Worm (Caenorhabditis elegans) whole organism, L4 larva: ENCODE measurements around the gene saeg-2.

Experiments used
- F10B5.3 ChIP-seq: sonication (generic microtip); optimal IDR thresholded peaks from 2 replicates; lab custom pipeline; 2016; ENCODE audit warnings: mild to moderate bottlenecking, missing genetic modification characterization, missing compliant biosample characterization
- F26F4.8 ChIP-seq: fragments of 200-800 bp; sonication (Bioruptor generic); conservative IDR thresholded peaks from 2 replicates; pipeline ENCODE4 v1.3.6; 2022; ENCODE audit warnings: missing genetic modification characterization, missing compliant biosample characterization
- T20F7.1 ChIP-seq: fragments of 200-800 bp; sonication (Bioruptor generic); optimal IDR thresholded peaks from 2 replicates; lab custom pipeline; 2018; ENCODE audit warnings: mild to moderate bottlenecking, missing genetic modification characterization, missing compliant biosample characterization
- Y48G9A.11 ChIP-seq: fragments of 200-800 bp; sonication (Bioruptor generic); IDR thresholded peaks from 2 replicates; pipeline ENCODE4 v1.3.6; 2022; ENCODE audit warnings: missing genetic modification reagents, missing genetic modification characterization, missing compliant biosample characterization
- Y5F2A.4 ChIP-seq: fragments of 200-800 bp; sonication (Bioruptor generic); optimal IDR thresholded peaks from 2 replicates; lab custom pipeline; 2018; ENCODE audit warnings: mild to moderate bottlenecking, missing genetic modification characterization, missing compliant biosample characterization
- aha-1 ChIP-seq: fragments of 150-350 bp; peaks from one replicate; lab custom pipeline; 2014; ENCODE audit warnings: missing biosample characterization, missing genetic modification characterization
- aly-2 ChIP-seq: sonication (generic microtip); optimal IDR thresholded peaks from 2 replicates; lab custom pipeline; 2018; ENCODE audit warnings: missing biosample characterization, missing genetic modification characterization
- ama-1 ChIP-seq: fragments of 150-350 bp; optimal IDR thresholded peaks from 2 replicates; lab custom pipeline; 2014; ENCODE audit warnings: inconsistent platforms, mixed read lengths
- ceh-62 ChIP-seq: sonication (generic microtip); optimal IDR thresholded peaks from 2 replicates; lab custom pipeline; 2017; ENCODE audit warnings: missing biosample characterization, missing genetic modification characterization
- ctbp-1 ChIP-seq: fragments of 200-800 bp; sonication (Bioruptor generic); IDR thresholded peaks from 2 replicates; pipeline ENCODE4 v1.3.6; 2022; ENCODE audit warnings: missing genetic modification reagents, missing genetic modification characterization, missing compliant biosample characterization
- daf-16 ChIP-seq, 3 experiments: sonication (generic microtip); optimal IDR thresholded peaks; 2 replicates each; lab custom pipeline; 2016 to 2017; ENCODE audit warnings: missing genetic modification characterization in 3 of 3, missing genetic modification reagents in 3 of 3, mild to moderate bottlenecking in 2 of 3, missing compliant biosample characterization in 2 of 3, missing biosample characterization in 1 of 3, moderate library complexity in 1 of 3
- daf-19 ChIP-seq: fragments of 200-800 bp; sonication (Bioruptor generic); conservative IDR thresholded peaks from 2 replicates; pipeline ENCODE4 v1.3.6; 2022; ENCODE audit warnings: missing genetic modification characterization, missing compliant biosample characterization
- dmd-8 ChIP-seq: fragments of 200-800 bp; sonication (Bioruptor generic); IDR thresholded peaks from 2 replicates; pipeline ENCODE4 v1.3.6; 2022; ENCODE audit warnings: missing genetic modification characterization, missing compliant biosample characterization
- dmd-9 ChIP-seq: fragments of 200-800 bp; sonication (Bioruptor generic); IDR thresholded peaks from 2 replicates; pipeline ENCODE4 v1.3.6; 2022; ENCODE audit warnings: missing genetic modification reagents, missing genetic modification characterization, missing compliant biosample characterization
- dve-1 ChIP-seq: sonication (generic microtip); optimal IDR thresholded peaks from 2 replicates; lab custom pipeline; 2017; ENCODE audit warnings: antibody characterized with exemption, mild to moderate bottlenecking, missing genetic modification characterization, missing compliant biosample characterization; ENCODE audit not compliant: insufficient read depth
- egl-27 ChIP-seq: sonication (generic microtip); optimal IDR thresholded peaks from 3 replicates; lab custom pipeline; 2017; ENCODE audit warnings: missing biosample characterization, missing genetic modification reagents, missing genetic modification characterization
- egl-43 ChIP-seq: fragments of 200-800 bp; sonication (Bioruptor generic); IDR thresholded peaks from 2 replicates; pipeline ENCODE4 v1.3.6; 2022; ENCODE audit warnings: missing genetic modification reagents, missing genetic modification characterization, missing compliant biosample characterization
- gei-8 ChIP-seq: fragments of 200-800 bp; sonication (Bioruptor generic); optimal IDR thresholded peaks from 2 replicates; lab custom pipeline; 2018; ENCODE audit warnings: mild to moderate bottlenecking, missing genetic modification characterization, missing compliant biosample characterization
- hlh-11 ChIP-seq: fragments of 200-800 bp; sonication (Bioruptor generic); optimal IDR thresholded peaks from 2 replicates; lab custom pipeline; 2018; ENCODE audit warnings: mild to moderate bottlenecking, missing genetic modification characterization, missing compliant biosample characterization
- jun-1 ChIP-seq: fragments of 150-350 bp; optimal IDR thresholded peaks from 2 replicates; lab custom pipeline; 2014; ENCODE audit warnings: missing biosample characterization, missing genetic modification reagents, missing genetic modification characterization
- lin-15B ChIP-seq: fragments of 150-350 bp; sonication (generic microtip); optimal IDR thresholded peaks from 3 replicates; lab custom pipeline; 2014; ENCODE audit warnings: missing biosample characterization, missing genetic modification characterization
- lin-38 ChIP-seq: fragments of 200-800 bp; sonication (Bioruptor generic); IDR thresholded peaks from 2 replicates; pipeline ENCODE4 v1.3.6; 2022; ENCODE audit warnings: missing genetic modification reagents, missing genetic modification characterization, missing compliant biosample characterization
- lin-39 ChIP-seq: fragments of 150-350 bp; optimal IDR thresholded peaks from 2 replicates; lab custom pipeline; 2014; ENCODE audit warnings: missing biosample characterization, missing genetic modification reagents, missing genetic modification characterization
- lsy-2 ChIP-seq, 2 experiments: fragments of 150-350 bp in 1 of 2; sonication (generic microtip) in 1 of 2; optimal IDR thresholded peaks; 2 replicates each; lab custom pipeline; 2014 to 2017; ENCODE audit warnings: missing biosample characterization in 2 of 2, missing genetic modification characterization in 2 of 2
- mdt-29 ChIP-seq: fragments of 200-800 bp; sonication (Bioruptor generic); IDR thresholded peaks from 2 replicates; pipeline ENCODE4 v1.3.6; 2022; ENCODE audit warnings: missing genetic modification reagents, missing genetic modification characterization, missing compliant biosample characterization
- mxl-2 ChIP-seq: fragments of 200-800 bp; sonication (Bioruptor generic); conservative IDR thresholded peaks from 2 replicates; pipeline ENCODE4 v1.3.6; 2022; ENCODE audit warnings: missing genetic modification reagents, missing genetic modification characterization, missing compliant biosample characterization
- mxl-3 ChIP-seq: fragments of 200-800 bp; sonication (Bioruptor generic); optimal IDR thresholded peaks from 2 replicates; lab custom pipeline; 2018; ENCODE audit warnings: mild to moderate bottlenecking, missing genetic modification characterization, missing compliant biosample characterization
- nhr-11 ChIP-seq: fragments of 150-350 bp; optimal IDR thresholded peaks from 2 replicates; lab custom pipeline; 2014; ENCODE audit warnings: missing biosample characterization, missing genetic modification characterization
- nhr-111 ChIP-seq: fragments of 200-800 bp; sonication (Bioruptor generic); optimal IDR thresholded peaks from 2 replicates; lab custom pipeline; 2018; ENCODE audit warnings: mild to moderate bottlenecking, missing genetic modification characterization, missing compliant biosample characterization
- nhr-28 ChIP-seq: fragments of 150-350 bp; optimal IDR thresholded peaks from 2 replicates; lab custom pipeline; 2014; ENCODE audit warnings: missing biosample characterization, missing genetic modification characterization
- nhr-76 ChIP-seq: fragments of 150-350 bp; optimal IDR thresholded peaks from 2 replicates; lab custom pipeline; 2014; ENCODE audit warnings: missing biosample characterization, missing genetic modification characterization
- saeg-2 ChIP-seq: fragments of 200-800 bp; sonication (Bioruptor generic); IDR thresholded peaks from 2 replicates; pipeline ENCODE4 v1.3.6; 2022; ENCODE audit warnings: missing genetic modification reagents, missing genetic modification characterization, missing compliant biosample characterization
- snpc-1.2 ChIP-seq: fragments of 200-800 bp; sonication (Bioruptor generic); IDR thresholded peaks from 2 replicates; pipeline ENCODE4 v1.3.6; 2022; ENCODE audit warnings: missing genetic modification reagents, missing genetic modification characterization, missing compliant biosample characterization
- spr-1 ChIP-seq: sonication (generic microtip); optimal IDR thresholded peaks from 2 replicates; lab custom pipeline; 2016; ENCODE audit warnings: mild to moderate bottlenecking, missing genetic modification characterization, missing compliant biosample characterization
- unc-130 ChIP-seq: sonication (generic microtip); optimal IDR thresholded peaks from 2 replicates; lab custom pipeline; 2016; ENCODE audit warnings: missing genetic modification reagents, missing genetic modification characterization, missing compliant biosample characterization
- unc-39 ChIP-seq: sonication (generic microtip); optimal IDR thresholded peaks from 2 replicates; lab custom pipeline; 2017; ENCODE audit warnings: missing biosample characterization, missing genetic modification characterization
- unc-62 ChIP-seq, 3 experiments: fragments of 150-350 bp in 1 of 3; sonication (generic microtip); optimal IDR thresholded peaks in 2 of 3; peaks in 1 of 3; 1 replicate in 1 of 3; 2 replicates in 2 of 3; lab custom pipeline; 2014 to 2017; ENCODE audit warnings: missing biosample characterization in 3 of 3, missing genetic modification characterization in 3 of 3, missing genetic modification reagents in 3 of 3, missing genotype in 1 of 3
- zfp-3 ChIP-seq: fragments of 200-800 bp; sonication (Bioruptor generic); conservative IDR thresholded peaks from 2 replicates; pipeline ENCODE4 v1.3.6; 2022; ENCODE audit warnings: missing genetic modification reagents, missing genetic modification characterization, missing compliant biosample characterization

Gene saeg-2

DNA sequence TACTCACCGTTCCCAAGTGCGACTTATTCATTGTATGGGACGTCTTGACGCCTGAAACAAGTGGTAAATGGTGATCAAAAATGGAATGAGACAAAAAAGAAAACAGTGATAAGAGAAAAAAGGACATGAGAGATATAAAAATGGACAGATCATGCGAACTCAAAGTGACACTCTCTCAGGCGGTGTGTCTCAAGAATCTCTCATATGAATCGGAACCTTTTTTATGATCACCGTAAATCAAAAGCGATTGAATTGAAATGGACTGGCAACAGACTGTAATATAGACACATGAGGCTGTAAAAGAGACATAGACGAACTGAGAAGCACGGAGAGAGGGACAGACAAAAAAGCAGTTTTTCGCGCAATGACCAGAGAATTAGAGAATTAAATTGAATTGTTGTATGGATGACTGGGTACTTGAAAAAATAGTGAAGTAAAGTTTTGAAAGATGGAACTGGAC, 28.9 kb downstream of the saeg-2 start, which contains the start of gene clip-1 (continued):
- TF ChIP-seq ama-1 (lab: Kevin White, UChicago) (no peak), unc-130 (GFP tag; lab: Kevin White, UChicago) (no peak), mdt-29 (GFP tag; lab: Robert Waterston, UW) (no peak), ceh-62 (tag; lab: Kevin White, UChicago) (no peak), dve-1 (tag; lab: Kevin White, UChicago) (peak; percentile 62), T20F7.1 (GFP tag; lab: Kevin White, UChicago) (peak; percentile 15), Y5F2A.4 (GFP tag; lab: Kevin White, UChicago) (no peak), hlh-11 (peak; percentile 56), snpc-1.2 (GFP tag; lab: Robert Waterston, UW) (no peak), unc-39 (tag; lab: Kevin White, UChicago) (no peak), lin-39 (no peak), lsy-2 (tag; optimal IDR thresholded peaks at IDR 0.05; lab: Kevin White, UChicago) (peak in 1 of 2 experiments; percentile 34), mxl-2 (GFP tag; lab: Robert Waterston, UW) (no peak), egl-43 (no peak), nhr-28 (tag; lab: Kevin White, UChicago) (peak; percentile 57)

DNA sequence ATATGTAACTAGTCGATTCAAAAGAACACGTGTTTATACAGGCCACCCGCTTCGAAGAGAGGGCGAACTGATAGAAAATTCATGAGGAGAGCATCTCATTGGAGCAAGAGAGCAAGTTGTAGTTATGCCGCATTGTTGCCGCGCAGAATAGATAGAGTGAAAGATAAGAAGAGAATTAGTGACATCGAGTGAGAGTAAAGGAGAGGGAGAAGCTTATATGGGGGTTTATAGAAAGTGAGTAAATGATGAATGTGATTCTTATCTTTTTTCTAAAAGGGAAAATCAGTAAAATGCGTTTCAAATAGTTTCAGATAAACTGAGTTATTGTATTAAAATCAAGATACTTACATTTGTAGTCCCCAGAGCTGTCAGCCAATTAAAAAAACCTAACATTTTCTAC, 30.0 kb downstream of the saeg-2 start:
- no peak for TF ChIP-seq Y5F2A.4 (GFP tag; lab: Kevin White, UChicago)
- TF ChIP-seq saeg-2 (GFP tag; lab: Robert Waterston, UW), result no peak
- TF ChIP-seq aha-1 (tag; lab: Kevin White, UChicago), result peak; percentile 88
- no peak for TF ChIP-seq snpc-1.2 (GFP tag; lab: Robert Waterston, UW)
- TF ChIP-seq T20F7.1 (GFP tag; lab: Kevin White, UChicago), result no peak
- no peak for TF ChIP-seq F26F4.8 (GFP tag; lab: Robert Waterston, UW)
- no peak for TF ChIP-seq nhr-76 (tag; lab: Kevin White, UChicago)
- no peak for TF ChIP-seq F10B5.3
- TF ChIP-seq ctbp-1, result no peak
- peak; percentile 19 for TF ChIP-seq hlh-11
- no peak for TF ChIP-seq aly-2 (tag; lab: Kevin White, UChicago)
- TF ChIP-seq zfp-3 (GFP tag; lab: Robert Waterston, UW), result no peak
- no peak for TF ChIP-seq nhr-28 (tag; lab: Kevin White, UChicago)
- TF ChIP-seq lin-38 (GFP tag; lab: Robert Waterston, UW), result no peak
- TF ChIP-seq jun-1 (tag; lab: Kevin White, UChicago), result no peak
- TF ChIP-seq mxl-3 (GFP tag; lab: Kevin White, UChicago), result peak; percentile 6
- no peak for TF ChIP-seq dmd-9 (GFP tag; lab: Robert Waterston, UW)
- TF ChIP-seq Y48G9A.11 (GFP tag; lab: Robert Waterston, UW), result no peak
- TF ChIP-seq daf-19 (GFP tag; lab: Robert Waterston, UW), result no peak
- TF ChIP-seq egl-27 (tag; lab: Kevin White, UChicago), result no peak
- TF ChIP-seq lin-15B (tag; lab: Kevin White, UChicago), result no peak
- TF ChIP-seq mdt-29 (GFP tag; lab: Robert Waterston, UW), result no peak
- no peak for TF ChIP-seq gei-8 (GFP tag; lab: Kevin White, UChicago)
- TF ChIP-seq ceh-62 (tag; lab: Kevin White, UChicago), result no peak

DNA sequence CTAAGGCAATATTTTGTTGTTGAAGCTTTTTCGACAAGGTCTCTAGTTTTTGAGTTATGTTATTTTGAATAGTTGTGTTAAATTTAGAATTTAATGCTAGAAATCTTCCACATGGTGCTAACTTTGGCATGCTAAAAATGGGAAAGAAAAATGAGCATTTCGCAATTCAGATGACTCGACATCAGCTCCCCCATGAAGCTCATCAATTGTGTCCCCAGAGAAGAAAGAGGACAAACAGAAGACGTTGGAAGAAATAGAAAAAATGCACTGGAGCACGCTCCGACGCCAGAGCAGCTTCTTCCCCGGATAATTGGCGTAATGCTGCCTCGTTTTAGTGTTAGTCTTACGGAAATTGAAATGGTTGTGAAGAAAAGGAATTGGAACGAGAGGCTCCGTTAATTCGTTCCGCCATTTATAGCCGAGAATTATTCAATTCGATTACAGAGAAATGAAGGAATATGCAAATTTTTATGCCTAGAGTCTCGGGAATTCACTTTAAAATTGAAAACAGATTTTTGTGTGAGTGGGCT, 31.3 kb downstream of the saeg-2 start:
- TF ChIP-seq ctbp-1 (0 out of 2 replicates have a peak, but pooled peaks have one; percentile 32), aly-2 (tag; lab: Kevin White, UChicago) (no peak), F26F4.8 (GFP tag; lab: Robert Waterston, UW) (no peak), ama-1 (lab: Kevin White, UChicago) (no peak), Y48G9A.11 (GFP tag; lab: Robert Waterston, UW) (no peak), nhr-11 (no peak), dmd-8 (GFP tag; lab: Robert Waterston, UW) (no peak), daf-16 (GFP tag; optimal IDR thresholded peaks at IDR 0.05; lab: Kevin White, UChicago) (no peak), daf-16 (tag; optimal IDR thresholded peaks at IDR 0.05; lab: Kevin White, UChicago) (no peak), unc-62 (GFP tag; optimal IDR thresholded peaks at IDR 0.05 in 1 of 2; lab: Kevin White, UChicago) (peak in 1 of 2 experiments; percentile 90), unc-62 (tag; optimal IDR thresholded peaks at IDR 0.05; lab: Kevin White, UChicago) (no peak), hlh-11 (no peak), spr-1 (tag; lab: Kevin White, UChicago) (no peak), nhr-28 (tag; lab: Kevin White, UChicago) (no peak), nhr-111 (GFP tag; lab: Kevin White, UChicago) (no peak)
